Worm (Caenorhabditis elegans) whole organism, young adult: Measurements from ENCODE around the gene twk-45.

ENCODE experiments used
- ama-1 ChIP-seq, 3 experiments: fragments of 150-350 bp in 1 of 3; sonication (generic microtip) in 2 of 3; optimal IDR thresholded peaks; 2 replicates each; lab custom pipeline; 2014 to 2018; ENCODE audit warnings: missing biosample characterization in 2 of 3, missing genetic modification characterization in 2 of 3, missing genetic modification reagents in 2 of 3
- ceh-40 ChIP-seq: fragments of 200-800 bp; sonication (Bioruptor generic); IDR thresholded peaks from 2 replicates; pipeline ENCODE4 v1.3.6; 2022; ENCODE audit warnings: missing genetic modification characterization, missing compliant biosample characterization
- egrh-3 ChIP-seq: fragments of 200-800 bp; sonication (Bioruptor generic); IDR thresholded peaks from 2 replicates; pipeline ENCODE4 v1.3.6; 2022; ENCODE audit warnings: missing genetic modification reagents, missing genetic modification characterization, missing compliant biosample characterization
- ekl-4 ChIP-seq: fragments of 200-800 bp; sonication (Bioruptor generic); IDR thresholded peaks from 2 replicates; pipeline ENCODE4 v1.3.6; 2022; ENCODE audit warnings: missing genetic modification reagents, missing genetic modification characterization, missing compliant biosample characterization
- repo-1 ChIP-seq: sonication (generic microtip); optimal IDR thresholded peaks from 2 replicates; lab custom pipeline; 2017; ENCODE audit warnings: mild to moderate bottlenecking, missing genetic modification characterization, missing compliant biosample characterization
- ztf-25 ChIP-seq: fragments of 200-800 bp; sonication (Bioruptor generic); IDR thresholded peaks from 2 replicates; pipeline ENCODE4 v1.3.6; 2022; ENCODE audit warnings: missing genetic modification reagents, missing genetic modification characterization, missing compliant biosample characterization

DNA sequence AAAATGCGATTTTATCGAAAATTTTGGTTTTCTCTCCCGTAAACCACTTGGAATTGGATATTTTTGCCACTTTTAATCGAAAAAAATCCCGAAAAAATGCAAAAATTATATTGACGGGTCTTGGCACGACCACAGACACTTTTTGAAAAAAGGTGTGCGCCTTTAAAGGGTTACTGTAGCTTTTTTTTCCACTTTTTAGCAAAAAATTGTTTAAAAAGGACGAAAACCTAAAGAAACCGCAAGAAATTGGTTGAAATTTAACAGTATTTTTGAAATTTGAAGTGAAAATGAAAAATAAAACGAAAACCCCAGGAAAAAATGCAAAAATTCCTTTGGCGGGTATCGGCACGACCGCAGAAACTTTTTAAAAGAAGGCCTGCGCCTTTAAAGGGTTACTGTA is 19.9 kb downstream of the twk-45 start:
- no peak for TF ChIP-seq ama-1 (optimal IDR thresholded peaks at IDR 0.05; lab: Kevin White, UChicago)
- TF ChIP-seq ama-1 (GFP tag; optimal IDR thresholded peaks at IDR 0.05; lab: Kevin White, UChicago): no peak
- no peak for TF ChIP-seq ekl-4 (GFP tag; lab: Robert Waterston, UW)
- TF ChIP-seq ceh-40 (GFP tag; lab: Robert Waterston, UW): no peak
- TF ChIP-seq repo-1 (tag; lab: Kevin White, UChicago): no peak
- no peak for TF ChIP-seq egrh-3 (GFP tag; lab: Robert Waterston, UW)
- TF ChIP-seq ztf-25 (GFP tag; lab: Robert Waterston, UW): no peak
